Fruit fly (Drosophila melanogaster) Kc167 (cell line): ENCODE results near the gene CG10555.

Experiments used
- Myc ChIP-seq: fragments of >200 bp; optimal IDR thresholded peaks from 2 replicates; lab custom pipeline; 2017; ENCODE audit warnings: missing external identifiers
- Sin3A ChIP-seq: fragments of >200 bp; optimal IDR thresholded peaks from 2 replicates; lab custom pipeline; 2018; ENCODE audit warnings: missing external identifiers
- h ChIP-seq: fragments of >200 bp; optimal IDR thresholded peaks from 3 replicates; lab custom pipeline; 2018; ENCODE audit warnings: missing external identifiers
- insv ChIP-seq: fragments of >200 bp; optimal IDR thresholded peaks from 3 replicates; lab custom pipeline; 2018; ENCODE audit warnings: missing external identifiers
- psq ChIP-seq: fragments of >200 bp; optimal IDR thresholded peaks from 2 replicates; lab custom pipeline; 2017; ENCODE audit warnings: missing external identifiers
- ttk ChIP-seq: sonication (Bioruptor generic); optimal IDR thresholded peaks from 2 replicates; lab custom pipeline; 2017; ENCODE audit warnings: missing external identifiers

Gene CG10555

dm6 chrX:8411532-8411960, 12.8 kb downstream of the CG10555 start, which contains the start of gene lawc:
lawc (minus strand) TSS chrX:8411658.
- TF ChIP-seq ttk (no peak), psq (lab: Kevin White, UChicago) (no peak), Myc (lab: Kevin White, UChicago) (no peak), h (lab: Kevin White, UChicago) (no peak), Sin3A (no peak), insv (lab: Kevin White, UChicago) (no peak)

DNA sequence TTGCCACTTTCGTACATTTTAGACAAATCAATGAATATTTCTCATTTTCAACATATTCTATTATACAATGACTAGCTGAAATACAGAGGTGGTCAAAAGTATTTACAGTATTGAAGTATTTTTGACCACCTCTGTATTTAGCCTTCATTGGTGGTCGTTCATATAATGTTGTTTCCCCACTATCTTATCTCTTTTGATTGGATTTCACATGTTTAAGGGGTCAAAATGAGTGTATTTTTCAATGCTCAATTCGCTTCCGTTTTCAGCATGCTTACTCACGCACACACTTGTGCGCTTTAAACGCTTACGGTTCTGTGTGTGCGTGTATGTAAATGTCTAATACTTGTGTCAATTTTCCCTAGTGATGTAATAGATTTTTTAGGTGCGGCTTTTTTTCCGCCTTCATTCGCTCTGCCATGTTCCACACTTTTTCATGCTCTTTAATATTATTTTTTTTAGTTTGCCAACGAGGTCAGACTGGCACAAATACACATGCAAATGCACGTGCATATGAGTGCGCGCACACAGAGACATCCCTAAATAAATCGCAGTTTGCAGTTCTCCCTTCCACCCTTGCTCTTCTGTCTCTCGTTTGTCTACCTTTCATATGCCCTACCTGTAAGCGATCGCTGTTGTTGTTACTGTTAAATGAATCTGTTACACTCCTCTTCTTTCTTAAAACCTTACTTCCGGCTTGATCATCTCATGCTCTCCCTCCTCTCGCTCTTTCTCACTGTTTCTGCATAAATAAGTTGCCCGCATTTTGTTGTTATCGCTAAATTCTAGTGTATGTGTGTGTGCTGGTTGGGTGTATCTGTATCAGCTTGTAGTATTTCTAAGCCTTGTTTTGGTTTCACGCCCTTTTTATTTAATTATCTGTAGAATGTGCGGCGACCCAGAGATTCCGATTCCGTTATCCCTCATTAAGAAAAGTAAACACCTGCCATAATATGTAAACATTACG, 13.7 kb downstream of the CG10555 start:
- TF ChIP-seq psq (lab: Kevin White, UChicago) (no peak), Myc (lab: Kevin White, UChicago) (no peak), h (lab: Kevin White, UChicago) (no peak), ttk (no peak), insv (lab: Kevin White, UChicago) (no peak), Sin3A (no peak)

DNA sequence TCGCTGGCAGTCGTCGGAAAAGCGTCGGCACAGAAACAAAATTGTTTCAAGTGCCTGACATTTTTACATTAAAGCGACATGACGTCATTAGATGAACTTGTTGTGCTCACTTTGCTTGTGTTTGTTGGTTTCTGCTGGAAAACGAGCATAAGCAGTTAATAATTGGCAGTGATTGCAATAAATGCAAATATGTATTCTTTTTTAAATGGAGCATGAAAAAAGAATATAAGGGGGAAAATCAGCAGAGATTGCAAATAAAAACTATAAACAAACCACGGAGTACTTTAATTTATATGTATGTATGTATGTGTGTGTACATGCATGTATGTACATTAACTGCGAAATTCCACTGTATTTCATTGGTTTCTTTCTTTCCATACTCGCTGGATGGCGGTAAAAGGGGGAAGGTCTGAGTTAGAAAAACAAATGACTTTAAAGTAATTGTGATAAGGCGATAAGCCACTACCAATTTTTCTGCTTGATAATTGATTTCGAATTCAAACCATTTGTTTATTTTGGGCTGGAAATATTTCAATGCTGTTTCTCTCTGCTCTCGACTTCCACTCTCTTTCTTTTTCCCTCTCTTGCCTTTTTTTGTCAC, 14.9 kb downstream of the CG10555 start:
- TF ChIP-seq ttk, result no peak
- TF ChIP-seq insv (lab: Kevin White, UChicago), result no peak
- no peak for TF ChIP-seq psq (lab: Kevin White, UChicago)
- no peak for TF ChIP-seq Sin3A
- TF ChIP-seq h (lab: Kevin White, UChicago), result no peak
- TF ChIP-seq Myc (lab: Kevin White, UChicago), result no peak

DNA sequence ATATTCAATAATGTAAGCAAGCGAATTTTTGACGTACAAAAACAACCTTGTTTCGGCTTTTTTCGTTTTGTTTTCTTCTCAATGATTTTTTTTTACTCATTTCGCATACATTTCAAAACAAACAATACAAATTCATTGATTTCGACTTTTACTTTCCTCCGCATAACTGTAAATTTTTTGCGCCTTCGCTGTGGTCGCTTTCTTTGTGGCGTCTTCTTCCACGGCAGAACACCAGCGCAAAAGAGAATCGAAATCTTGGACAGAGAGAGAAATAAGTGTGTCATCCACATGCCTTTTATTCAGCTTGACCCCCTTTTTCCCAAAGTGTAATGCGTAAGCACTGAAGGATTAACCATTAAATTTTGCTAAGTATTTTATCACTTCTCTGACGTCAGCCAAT, 15.6 kb downstream of the CG10555 start:
- no peak for TF ChIP-seq h (lab: Kevin White, UChicago)
- TF ChIP-seq ttk, result no peak
- no peak for TF ChIP-seq insv (lab: Kevin White, UChicago)
- no peak for TF ChIP-seq psq (lab: Kevin White, UChicago)
- no peak for TF ChIP-seq Sin3A
- no peak for TF ChIP-seq Myc (lab: Kevin White, UChicago)

- TF ChIP-seq Myc (lab: Kevin White, UChicago) (no peak), Sin3A (no peak), ttk (no peak), h (lab: Kevin White, UChicago) (no peak), psq (lab: Kevin White, UChicago) (no peak), insv (lab: Kevin White, UChicago) (no peak)
Observed at dm6 chrX:8415605-8416004, 16.9 kb downstream of the CG10555 start.

DNA sequence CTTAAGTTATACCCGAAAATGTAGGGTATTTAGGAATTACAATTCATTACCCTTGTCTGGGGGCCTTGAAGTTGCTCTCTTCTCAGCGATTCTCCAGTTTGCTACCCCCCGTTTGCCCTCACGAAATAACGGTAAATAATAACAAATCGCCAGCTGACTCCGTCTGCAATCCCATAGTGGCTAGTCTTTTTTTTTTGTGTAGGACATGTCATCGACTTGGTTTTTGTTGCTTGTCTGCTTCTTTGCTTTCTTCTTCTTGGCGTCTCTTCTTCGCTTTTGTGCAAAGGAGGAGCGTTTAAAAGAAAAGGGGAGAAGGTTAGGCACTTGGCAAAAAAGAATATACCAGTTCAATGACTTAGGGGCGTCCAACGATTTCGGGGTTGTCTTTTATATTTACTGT, 17.5 kb downstream of the CG10555 start:
- TF ChIP-seq h (lab: Kevin White, UChicago) (no peak), ttk (no peak)

DNA sequence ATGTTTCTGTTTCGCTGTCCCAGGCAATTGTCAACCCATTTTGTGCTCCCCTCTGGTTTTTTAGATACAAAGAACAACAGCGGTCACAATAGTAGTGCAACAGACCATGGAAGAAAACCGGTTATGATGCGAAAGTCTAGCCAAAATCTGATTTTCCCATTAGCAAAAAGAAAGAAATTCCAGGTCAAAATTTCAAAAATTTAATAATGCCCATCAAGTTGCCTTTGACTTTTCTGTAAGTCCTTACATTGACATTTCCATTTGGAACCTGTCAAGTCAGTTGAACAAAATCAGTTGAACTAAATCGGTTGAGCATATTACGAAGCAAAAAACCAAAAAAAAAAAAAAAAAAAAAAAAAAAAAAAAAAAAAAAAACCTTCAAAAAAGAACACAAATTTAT, 18.2 kb downstream of the CG10555 start:
- TF ChIP-seq Myc (lab: Kevin White, UChicago) (no peak), psq (lab: Kevin White, UChicago) (no peak), Sin3A (no peak), ttk (no peak), h (lab: Kevin White, UChicago) (no peak), insv (lab: Kevin White, UChicago) (no peak)

- no peak for TF ChIP-seq Myc (lab: Kevin White, UChicago)
- no peak for TF ChIP-seq Sin3A
- TF ChIP-seq psq (lab: Kevin White, UChicago), result no peak
- no peak for TF ChIP-seq h (lab: Kevin White, UChicago)
- no peak for TF ChIP-seq ttk
- TF ChIP-seq insv (lab: Kevin White, UChicago), result no peak
Observed at dm6 chrX:8419534-8419933, 20.8 kb downstream of the CG10555 start.

dm6 chrX:8420772-8421448, 22.2 kb downstream of the CG10555 start:
- no peak for TF ChIP-seq insv (lab: Kevin White, UChicago)
- TF ChIP-seq h (lab: Kevin White, UChicago), result no peak
- no peak for TF ChIP-seq ttk
- TF ChIP-seq psq (lab: Kevin White, UChicago), result no peak
- TF ChIP-seq Sin3A, result no peak
- TF ChIP-seq Myc (lab: Kevin White, UChicago), result no peak

DNA sequence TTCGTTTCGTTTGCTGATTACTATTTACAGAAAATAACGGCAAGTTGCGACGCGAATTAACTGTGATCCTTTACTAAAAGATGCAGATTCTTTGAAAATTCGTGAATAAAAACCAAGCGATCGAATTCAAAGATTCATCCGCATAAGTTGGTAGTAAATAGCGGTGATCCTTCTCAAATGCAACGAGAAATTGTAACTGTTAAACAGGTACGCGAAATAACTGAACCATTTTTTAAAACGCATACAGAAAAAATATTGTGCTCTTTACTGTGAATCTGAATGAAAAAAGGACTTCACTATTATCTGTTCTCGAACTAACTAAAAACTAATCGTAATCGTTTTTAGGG, 22.7 kb downstream of the CG10555 start:
- TF ChIP-seq psq (lab: Kevin White, UChicago), result no peak
- TF ChIP-seq insv (lab: Kevin White, UChicago), result no peak
- no peak for TF ChIP-seq Sin3A
- TF ChIP-seq ttk, result no peak
- TF ChIP-seq h (lab: Kevin White, UChicago), result no peak
- no peak for TF ChIP-seq Myc (lab: Kevin White, UChicago)

DNA sequence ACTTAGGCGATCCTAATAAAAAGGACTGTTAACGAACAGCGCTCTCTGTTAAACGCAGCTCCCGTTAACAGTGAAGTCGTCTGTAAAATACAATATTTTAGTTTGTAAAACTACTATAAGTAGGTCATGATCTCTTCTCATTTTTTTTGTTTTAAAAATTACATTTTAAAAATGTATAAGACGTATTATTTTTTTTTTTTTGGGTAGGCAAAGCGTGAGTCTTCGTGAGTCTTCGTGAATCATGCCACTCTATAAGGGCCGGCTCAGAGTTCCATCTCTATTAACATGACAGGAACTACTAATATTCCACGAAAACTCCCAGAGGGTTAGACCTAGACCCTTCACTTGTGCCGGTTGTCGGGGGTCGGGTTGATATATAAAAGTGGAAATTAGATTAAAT, 23.9 kb downstream of the CG10555 start:
- TF ChIP-seq Myc (lab: Kevin White, UChicago) (no peak), insv (lab: Kevin White, UChicago) (no peak), psq (lab: Kevin White, UChicago) (no peak), h (lab: Kevin White, UChicago) (no peak), Sin3A (no peak), ttk (no peak)

DNA sequence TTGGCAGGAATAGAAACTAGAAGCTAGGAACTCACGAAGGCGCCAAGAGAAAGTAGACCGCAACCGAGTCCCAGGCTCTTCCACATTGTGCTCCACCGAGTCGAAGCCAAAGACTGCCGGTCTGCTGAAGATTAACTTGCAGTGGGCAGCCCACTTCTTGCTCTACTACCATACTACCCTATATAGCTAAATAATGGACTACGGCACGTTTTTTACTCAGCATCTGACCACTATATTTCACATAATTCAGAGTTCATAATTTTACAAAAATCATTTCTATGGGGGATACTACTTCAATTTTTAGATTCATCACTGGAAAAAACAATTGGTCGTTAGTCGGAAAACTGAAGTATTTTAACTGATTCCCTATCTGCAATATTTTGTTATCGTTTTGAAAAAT, 35.0 kb downstream of the CG10555 start, which contains the start of gene CG32712:
CG32712 (minus strand) TSS at position 101 of the 400 bp plus-strand sequence.
- no peak for TF ChIP-seq Myc (lab: Kevin White, UChicago)
- no peak for TF ChIP-seq psq (lab: Kevin White, UChicago)
- no peak for TF ChIP-seq Sin3A
- no peak for TF ChIP-seq ttk
- TF ChIP-seq insv (lab: Kevin White, UChicago), result no peak
- TF ChIP-seq h (lab: Kevin White, UChicago), result no peak
